Worm (Caenorhabditis elegans): Measurements from ENCODE around the gene F33G12.7.

Gene F33G12.7

DNA sequence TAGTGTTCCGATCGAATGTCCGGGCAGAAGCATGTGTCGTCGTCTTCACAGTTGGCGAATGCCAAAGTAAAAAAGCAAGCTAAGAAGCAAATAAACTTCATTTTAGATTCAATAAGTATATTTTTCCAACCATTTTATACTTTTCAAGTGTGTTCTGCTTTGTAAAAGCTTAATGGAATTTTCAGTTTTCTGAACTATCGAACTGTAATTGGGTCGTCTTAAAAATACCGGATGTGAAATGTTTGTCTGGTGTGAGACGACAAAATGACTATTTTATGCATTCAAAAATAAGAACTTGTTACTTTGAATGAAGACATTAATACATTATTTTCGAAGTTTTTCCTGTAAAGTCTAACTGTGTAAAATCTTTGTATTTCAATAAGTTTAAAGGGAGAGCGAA lies 41.8 kb downstream of the F33G12.7 start, which contains the start of gene F59A6.11:
Gene F59A6.11, minus strand, starts transcription at position 101 of the 400 bp plus-strand sequence.
- TF ChIP-seq sma-9 (GFP tag; optimal IDR thresholded peaks at IDR 0.05) (no peak), sma-9 (tag; optimal IDR thresholded peaks at IDR 0.05) (no peak), unc-62 (GFP tag; optimal IDR thresholded peaks at IDR 0.05) (no peak), sem-4 (tag; optimal IDR thresholded peaks at IDR 0.05) (no peak), ZK546.5 (tag; optimal IDR thresholded peaks at IDR 0.05) (no peak), ztf-4 (tag; optimal IDR thresholded peaks at IDR 0.05) (no peak), nhr-23 (tag; optimal IDR thresholded peaks at IDR 0.05) (no peak), Y55F3AM.14 (GFP tag; optimal IDR thresholded peaks at IDR 0.05) (no peak)

DNA sequence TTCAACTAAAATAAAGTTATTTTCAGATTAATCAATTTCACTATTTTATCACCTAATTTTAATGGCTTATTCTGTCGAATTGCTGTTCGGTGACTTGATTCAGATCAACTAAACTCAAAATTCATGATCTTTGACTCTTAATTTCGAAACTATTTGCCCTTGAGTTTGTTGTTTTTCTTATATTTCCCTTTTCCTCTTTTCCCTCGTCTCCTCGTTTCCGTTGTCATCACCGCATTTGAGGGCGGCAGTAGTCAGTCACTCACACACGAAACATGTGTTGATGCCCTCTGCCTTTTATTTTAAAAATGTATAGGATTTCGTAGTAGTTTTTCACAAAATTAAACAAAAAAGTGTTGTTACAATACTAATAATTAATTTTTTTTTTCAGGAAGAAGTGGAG lies 45.5 kb downstream of the F33G12.7 start, which contains the start of gene rnh-1.0:
Gene rnh-1.0, plus strand, starts transcription at position 389 of the 400 bp plus-strand sequence.
- TF ChIP-seq C34F6.9 (tag; optimal IDR thresholded peaks at IDR 0.05) (peak; percentile 35), unc-62 (GFP tag; optimal IDR thresholded peaks at IDR 0.05) (no peak), ZK546.5 (tag; optimal IDR thresholded peaks at IDR 0.05) (no peak), dmd-4 (tag; optimal IDR thresholded peaks at IDR 0.05) (no peak), ceh-82 (tag; optimal IDR thresholded peaks at IDR 0.05) (no peak), lin-11 (tag; optimal IDR thresholded peaks at IDR 0.05) (no peak), nhr-129 (tag; optimal IDR thresholded peaks at IDR 0.05) (peak; percentile 31), nhr-10 (tag; optimal IDR thresholded peaks at IDR 0.05) (no peak), ztf-4 (tag; optimal IDR thresholded peaks at IDR 0.05) (no peak), snpc-4 (tag; optimal IDR thresholded peaks at IDR 0.05) (no peak), mdl-1 (tag; optimal IDR thresholded peaks at IDR 0.05) (no peak), sma-9 (GFP tag; optimal IDR thresholded peaks at IDR 0.05) (no peak), sma-9 (tag; optimal IDR thresholded peaks at IDR 0.05) (no peak), lin-39 (tag; optimal IDR thresholded peaks at IDR 0.05) (no peak), blmp-1 (tag; optimal IDR thresholded peaks at IDR 0.05; ENCODE audit: insufficient read depth) (no peak)

DNA sequence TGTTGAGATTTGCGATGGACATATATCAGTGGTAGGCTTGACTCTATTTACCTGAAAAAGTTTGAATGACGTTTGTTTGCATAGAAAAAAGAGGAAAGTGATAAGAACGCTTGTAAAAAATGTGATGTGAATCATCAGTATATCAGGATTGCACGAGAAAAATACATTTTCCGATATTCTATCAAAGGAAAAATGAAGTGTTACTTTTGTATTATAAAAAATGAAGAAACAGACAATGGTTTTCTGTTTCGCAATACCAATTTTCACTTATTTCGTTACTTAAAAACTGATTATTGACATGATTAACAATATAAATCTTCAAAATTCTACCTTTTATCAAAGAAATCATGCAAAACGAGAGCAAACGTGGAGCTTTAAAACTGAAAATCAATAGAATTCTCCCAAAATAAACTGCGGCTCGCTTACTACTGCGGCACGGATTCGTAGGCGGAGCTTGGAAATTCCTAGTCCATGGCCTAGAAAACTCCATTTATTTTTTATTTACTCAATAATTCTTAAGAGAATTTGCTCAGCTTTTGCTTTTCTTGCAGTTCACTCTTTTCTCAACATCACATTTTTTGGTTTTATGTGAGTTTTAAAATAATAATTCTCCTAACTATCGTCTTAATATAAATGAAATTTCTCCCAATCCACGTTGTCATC lies 46.8 kb downstream of the F33G12.7 start, which contains the start of the genes eif-1 and vps-24:
Gene eif-1, minus strand, starts transcription at position 51 of the 663 bp plus-strand sequence.
Gene vps-24, plus strand, starts transcription at position 469 of the 663 bp plus-strand sequence.
- TF ChIP-seq dmd-4 (tag; optimal IDR thresholded peaks at IDR 0.05), result no peak
- TF ChIP-seq fos-1 (tag; optimal IDR thresholded peaks at IDR 0.05), result no peak
- peak; percentile 72 for TF ChIP-seq unc-55 (GFP tag; optimal IDR thresholded peaks at IDR 0.05)
- TF ChIP-seq ZK546.5 (tag; optimal IDR thresholded peaks at IDR 0.05), result no peak
- TF ChIP-seq ama-1 (optimal IDR thresholded peaks at IDR 0.05), result no peak
- peak; percentile 3 for TF ChIP-seq blmp-1 (tag; optimal IDR thresholded peaks at IDR 0.05; ENCODE audit: insufficient read depth)
- peak; percentile 53 for TF ChIP-seq lin-13 (GFP tag; optimal IDR thresholded peaks at IDR 0.05)
- TF ChIP-seq zag-1 (tag; optimal IDR thresholded peaks at IDR 0.05), result no peak
- TF ChIP-seq nhr-11 (tag; optimal IDR thresholded peaks at IDR 0.05), result no peak
- TF ChIP-seq elt-3 (tag; optimal IDR thresholded peaks at IDR 0.05), result no peak
- no peak for TF ChIP-seq nhr-237 (tag; optimal IDR thresholded peaks at IDR 0.05)
- no peak for TF ChIP-seq ceh-82 (tag; optimal IDR thresholded peaks at IDR 0.05)
- TF ChIP-seq crh-2 (tag; optimal IDR thresholded peaks at IDR 0.05), result peak; percentile 29
- no peak for TF ChIP-seq ztf-1 (GFP tag; conservative IDR thresholded peaks at IDR 0.05)
- TF ChIP-seq lin-39 (tag; optimal IDR thresholded peaks at IDR 0.05), result no peak
- peak; percentile 25 for TF ChIP-seq sma-9 (GFP tag; optimal IDR thresholded peaks at IDR 0.05)
- TF ChIP-seq sma-9 (tag; optimal IDR thresholded peaks at IDR 0.05), result no peak
- TF ChIP-seq nhr-77 (tag; optimal IDR thresholded peaks at IDR 0.05), result no peak
- TF ChIP-seq nhr-12 (tag; optimal IDR thresholded peaks at IDR 0.05), result no peak
- no peak for TF ChIP-seq nhr-10 (tag; optimal IDR thresholded peaks at IDR 0.05)
- TF ChIP-seq C34F6.9 (tag; optimal IDR thresholded peaks at IDR 0.05), result peak; percentile 82
- no peak for TF ChIP-seq alr-1 (tag; optimal IDR thresholded peaks at IDR 0.05)
- TF ChIP-seq F13H6.1 (tag; optimal IDR thresholded peaks at IDR 0.05), result peak; percentile 30
- peak; percentile 1 for TF ChIP-seq snpc-4 (tag; optimal IDR thresholded peaks at IDR 0.05)
- no peak for TF ChIP-seq aly-2 (tag; optimal IDR thresholded peaks at IDR 0.05)
- TF ChIP-seq nhr-6 (tag; optimal IDR thresholded peaks at IDR 0.05), result no peak
- peak; percentile 20 for TF ChIP-seq nhr-25 (tag; optimal IDR thresholded peaks at IDR 0.05)
- TF ChIP-seq nhr-23 (tag; optimal IDR thresholded peaks at IDR 0.05), result no peak
- TF ChIP-seq ztf-4 (tag; optimal IDR thresholded peaks at IDR 0.05), result no peak
- TF ChIP-seq peb-1 (tag; optimal IDR thresholded peaks at IDR 0.05), result no peak
- peak in 1 of 2 experiments; percentile 70 for TF ChIP-seq lsy-2 (tag; optimal IDR thresholded peaks at IDR 0.05)
- no peak for TF ChIP-seq nhr-21 (tag; optimal IDR thresholded peaks at IDR 0.05)
- TF ChIP-seq ceh-16 (tag; optimal IDR thresholded peaks at IDR 0.05), result no peak
- TF ChIP-seq lin-11 (tag; optimal IDR thresholded peaks at IDR 0.05), result no peak
- no peak for TF ChIP-seq elt-1 (tag; optimal IDR thresholded peaks at IDR 0.05)
- TF ChIP-seq nhr-129 (tag; optimal IDR thresholded peaks at IDR 0.05), result peak; percentile 49
- TF ChIP-seq ztf-11 (tag; optimal IDR thresholded peaks at IDR 0.05), result no peak
- TF ChIP-seq mdl-1 (tag; optimal IDR thresholded peaks at IDR 0.05), result no peak
- TF ChIP-seq sma-3 (GFP tag; optimal IDR thresholded peaks at IDR 0.05), result peak; percentile 4
- TF ChIP-seq Y55F3AM.14 (GFP tag; optimal IDR thresholded peaks at IDR 0.05), result no peak
- no peak for TF ChIP-seq egl-27 (tag; optimal IDR thresholded peaks at IDR 0.05)
- TF ChIP-seq mbf-1 (tag; optimal IDR thresholded peaks at IDR 0.05), result no peak
- no peak for TF ChIP-seq R02D3.7 (tag; optimal IDR thresholded peaks at IDR 0.05)
- peak; percentile 51 for TF ChIP-seq gmeb-1 (tag; optimal IDR thresholded peaks at IDR 0.05)
- no peak for TF ChIP-seq unc-39 (tag; optimal IDR thresholded peaks at IDR 0.05)

Data from whole organism, L2 larva.